Fruit fly (Drosophila melanogaster) whole organism, embryonic: Measurements from ENCODE around the gene CG6040.
A peak's percentile ranks its signal among the peaks of the same experiment; 100 is the strongest.

Source experiments
- ATbp ChIP-seq: fragments of 200-800 bp; sonication (Bioruptor generic); optimal IDR thresholded peaks from 2 replicates; lab custom pipeline; 2017; ENCODE audit warnings: missing biosample characterization, mild to moderate bottlenecking, missing genetic modification characterization, missing genetic modification reagents
- Blimp-1 ChIP-seq: fragments of 200-800 bp; sonication (Bioruptor generic); optimal IDR thresholded peaks from 3 replicates; lab custom pipeline; 2018; ENCODE audit warnings: missing biosample characterization, missing genetic modification characterization, mild to moderate bottlenecking, moderate library complexity, missing genetic modification reagents
- CG10462 ChIP-seq: fragments of 200-800 bp; sonication (Bioruptor generic); optimal IDR thresholded peaks from 2 replicates; lab custom pipeline; 2016; ENCODE audit warnings: missing biosample characterization, missing genetic modification characterization
- CG11696 ChIP-seq: fragments of 200-800 bp; sonication (Bioruptor generic); IDR thresholded peaks from 2 replicates; pipeline ENCODE4 v1.3.6; 2022; ENCODE audit warnings: missing biosample characterization, missing genetic modification characterization
- CG12071 ChIP-seq: fragments of 200-800 bp; sonication (Bioruptor generic); optimal IDR thresholded peaks from 3 replicates; lab custom pipeline; 2018; ENCODE audit warnings: missing biosample characterization, mild to moderate bottlenecking, missing genetic modification characterization
- CG14014 ChIP-seq: fragments of 200-800 bp; sonication (Bioruptor generic); IDR thresholded peaks from 2 replicates; pipeline ENCODE4 v1.3.6; 2022; ENCODE audit warnings: missing biosample characterization, missing genetic modification characterization
- CG14965 ChIP-seq: fragments of 200-800 bp; sonication (Bioruptor generic); optimal IDR thresholded peaks from 2 replicates; lab custom pipeline; 2016; ENCODE audit warnings: missing biosample characterization, missing genetic modification characterization, borderline replicate concordance
- CG17186 ChIP-seq: fragments of 200-800 bp; sonication (Bioruptor generic); optimal IDR thresholded peaks from 3 replicates; lab custom pipeline; 2017; ENCODE audit warnings: missing biosample characterization, missing genetic modification reagents, missing genetic modification characterization
- CG17328 ChIP-seq: fragments of 200-800 bp; sonication (Bioruptor generic); IDR thresholded peaks from 2 replicates; pipeline ENCODE4 v1.3.6; 2022; ENCODE audit warnings: missing biosample characterization, missing genetic modification characterization
- CG2199 ChIP-seq: fragments of 200-800 bp; sonication (Bioruptor generic); IDR thresholded peaks from 3 replicates; pipeline ENCODE4 v1.3.6; 2022; ENCODE audit warnings: missing biosample characterization, missing genetic modification characterization
- CG2678 ChIP-seq: fragments of 200-800 bp; sonication (Bioruptor generic); optimal IDR thresholded peaks from 3 replicates; lab custom pipeline; 2019; ENCODE audit warnings: missing biosample characterization, mild to moderate bottlenecking, missing genetic modification characterization, moderate library complexity
- CG3407 ChIP-seq: fragments of 200-800 bp; sonication (Bioruptor generic); optimal IDR thresholded peaks from 2 replicates; lab custom pipeline; 2018; ENCODE audit warnings: missing biosample characterization, mild to moderate bottlenecking, missing genetic modification characterization
- CG34376 ChIP-seq: fragments of 200-800 bp; sonication (Bioruptor generic); optimal IDR thresholded peaks from 2 replicates; lab custom pipeline; 2018; ENCODE audit warnings: missing biosample characterization, mild to moderate bottlenecking, missing genetic modification characterization
- CG3726 ChIP-seq: fragments of 200-800 bp; sonication (Bioruptor generic); IDR thresholded peaks from 3 replicates; pipeline ENCODE4, ENCODE4 v1.3.6; 2022; ENCODE audit warnings: missing biosample characterization, missing genetic modification characterization
- CG5953 ChIP-seq: fragments of 200-800 bp; sonication (Bioruptor generic); IDR thresholded peaks from 2 replicates; pipeline ENCODE4 v1.3.6; 2022; ENCODE audit warnings: missing biosample characterization, missing genetic modification characterization
- CG6272 ChIP-seq: fragments of 200-800 bp; sonication (Bioruptor generic); IDR thresholded peaks from 2 replicates; pipeline ENCODE4 v1.3.6; 2022; ENCODE audit warnings: missing biosample characterization, missing genetic modification characterization
- CG7963 ChIP-seq: fragments of 200-800 bp; sonication (Bioruptor generic); IDR thresholded peaks from 3 replicates; pipeline ENCODE4 v1.3.6; 2022; ENCODE audit warnings: missing biosample characterization, missing genetic modification characterization; ENCODE audit not compliant: partially characterized antibody
- Doc3 ChIP-seq: fragments of 200-800 bp; sonication (Bioruptor generic); IDR thresholded peaks from 3 replicates; pipeline ENCODE4 v1.3.6; 2022; ENCODE audit warnings: missing biosample characterization, missing genetic modification characterization; ENCODE audit not compliant: partially characterized antibody
- Elba2 ChIP-seq: fragments of 200-800 bp; sonication (Bioruptor generic); optimal IDR thresholded peaks from 3 replicates; lab custom pipeline; 2016; ENCODE audit warnings: missing biosample characterization, missing genetic modification characterization
- Ets65A ChIP-seq: fragments of 200-800 bp; sonication (Bioruptor generic); peaks from one replicate; lab custom pipeline; 2016; ENCODE audit warnings: missing biosample characterization, missing genetic modification characterization
- GATAe ChIP-seq: fragments of 200-800 bp; sonication (Bioruptor generic); conservative IDR thresholded peaks from 2 replicates; pipeline ENCODE4 v1.3.6; 2022; ENCODE audit warnings: missing biosample characterization, missing genetic modification characterization
- H15 ChIP-seq: fragments of 200-800 bp; sonication (Bioruptor generic); IDR thresholded peaks from 3 replicates; pipeline ENCODE4 v1.3.6; 2022; ENCODE audit warnings: missing biosample characterization, missing genetic modification characterization
- Med ChIP-seq: fragments of 200-800 bp; sonication (Bioruptor generic); peaks from one replicate; lab custom pipeline; 2016; ENCODE audit warnings: missing biosample characterization, missing genetic modification characterization, mild to moderate bottlenecking, inconsistent platforms, moderate library complexity
- Meics ChIP-seq: fragments of 200-800 bp; sonication (Bioruptor generic); optimal IDR thresholded peaks from 2 replicates; lab custom pipeline; 2017; ENCODE audit warnings: missing biosample characterization, mild to moderate bottlenecking, missing genetic modification characterization
- Neu2 ChIP-seq: fragments of 200-800 bp; sonication (Bioruptor generic); optimal IDR thresholded peaks from 3 replicates; lab custom pipeline; 2016; ENCODE audit warnings: missing biosample characterization, missing genetic modification characterization, borderline replicate concordance
- Pdp1 ChIP-seq, 2 experiments: fragments of 200-800 bp; sonication (Bioruptor generic); optimal IDR thresholded peaks; 3 replicates each; lab custom pipeline; 2016; ENCODE audit warnings: missing biosample characterization in 2 of 2, missing genetic modification characterization in 2 of 2, mild to moderate bottlenecking in 1 of 2, moderate library complexity in 1 of 2
- Stat92E ChIP-seq, 3 experiments: fragments of >200 bp in 2 of 3; fragments of 200-800 bp in 1 of 3; sonication (Bioruptor generic) in 1 of 3; optimal IDR thresholded peaks; 2 replicates each; lab custom pipeline; 2017 to 2019; ENCODE audit warnings: missing biosample characterization in 3 of 3, missing genetic modification characterization in 3 of 3, mild to moderate bottlenecking in 1 of 3, moderate library complexity in 1 of 3
- Vsx1 ChIP-seq: fragments of 200-800 bp; sonication (Bioruptor generic); optimal IDR thresholded peaks from 2 replicates; lab custom pipeline; 2017; ENCODE audit warnings: missing biosample characterization, mild to moderate bottlenecking, missing genetic modification characterization, missing genetic modification reagents
- al ChIP-seq: fragments of 200-800 bp; sonication (Bioruptor generic); IDR thresholded peaks from 2 replicates; pipeline ENCODE4 v1.3.6; 2022; ENCODE audit warnings: missing biosample characterization, missing genetic modification characterization
- bbx ChIP-seq: fragments of 200-800 bp; sonication (Bioruptor generic); IDR thresholded peaks from 2 replicates; pipeline ENCODE4 v1.3.6; 2022; ENCODE audit warnings: missing biosample characterization, missing genetic modification characterization; ENCODE audit not compliant: partially characterized antibody
- chinmo ChIP-seq: fragments of 200-800 bp; sonication (Bioruptor generic); IDR thresholded peaks from 4 replicates; pipeline ENCODE4 v1.3.6; 2022; ENCODE audit warnings: missing biosample characterization, missing genetic modification characterization; ENCODE audit not compliant: partially characterized antibody
- corto ChIP-seq: fragments of 200-800 bp; sonication (Bioruptor generic); optimal IDR thresholded peaks from 2 replicates; lab custom pipeline; 2016; ENCODE audit warnings: missing biosample characterization, mild to moderate bottlenecking, missing genetic modification characterization, moderate library complexity
- dan ChIP-seq: fragments of 200-800 bp; sonication (Bioruptor generic); IDR thresholded peaks from 2 replicates; pipeline ENCODE4 v1.3.6; 2022; ENCODE audit warnings: missing biosample characterization, missing genetic modification characterization
- exex ChIP-seq: fragments of 200-800 bp; sonication (Bioruptor generic); optimal IDR thresholded peaks from 4 replicates; lab custom pipeline; 2018; ENCODE audit warnings: missing biosample characterization, mild to moderate bottlenecking, missing genetic modification characterization, moderate library complexity
- eyg ChIP-seq: fragments of 200-800 bp; sonication (Bioruptor generic); optimal IDR thresholded peaks from 3 replicates; lab custom pipeline; 2016; ENCODE audit warnings: missing biosample characterization, missing genetic modification characterization
- grn ChIP-seq: fragments of 200-800 bp; sonication (Bioruptor generic); optimal IDR thresholded peaks from 3 replicates; lab custom pipeline; 2017; ENCODE audit warnings: missing biosample characterization, missing genetic modification characterization
- hkb ChIP-seq, 2 experiments: fragments of 200-800 bp in 1 of 2; fragments of >200 bp in 1 of 2; sonication (Bioruptor generic) in 1 of 2; IDR thresholded peaks in 1 of 2; optimal IDR thresholded peaks in 1 of 2; 2 replicates each; pipeline versions ENCODE4 v1.3.6 to Lab custom; 2017 to 2022; ENCODE audit warnings: missing biosample characterization in 1 of 2, missing genetic modification characterization in 1 of 2
- mirr ChIP-seq: fragments of 200-800 bp; sonication (Bioruptor generic); optimal IDR thresholded peaks from 3 replicates; lab custom pipeline; 2018; ENCODE audit warnings: missing biosample characterization, mild to moderate bottlenecking, missing genetic modification characterization
- nom ChIP-seq: fragments of 200-800 bp; sonication (Bioruptor generic); optimal IDR thresholded peaks from 2 replicates; lab custom pipeline; 2017; ENCODE audit warnings: missing biosample characterization, missing genetic modification characterization, mild to moderate bottlenecking, moderate library complexity, missing genetic modification reagents
- p53 ChIP-seq: fragments of 200-800 bp; sonication (Bioruptor generic); optimal IDR thresholded peaks from 2 replicates; lab custom pipeline; 2016; ENCODE audit warnings: missing biosample characterization, missing genetic modification characterization
- pb ChIP-seq: fragments of 200-800 bp; sonication (Bioruptor generic); optimal IDR thresholded peaks from 3 replicates; lab custom pipeline; 2016; ENCODE audit warnings: missing biosample characterization, missing genetic modification characterization
- sd ChIP-seq: fragments of 200-800 bp; sonication (Bioruptor generic); optimal IDR thresholded peaks from 3 replicates; lab custom pipeline; 2018; ENCODE audit warnings: missing biosample characterization, mild to moderate bottlenecking, missing genetic modification characterization, moderate library complexity
- sens ChIP-seq: fragments of 200-800 bp; sonication (Bioruptor generic); peaks from one replicate; lab custom pipeline; 2016; ENCODE audit warnings: missing biosample characterization, missing genetic modification characterization
- sug ChIP-seq: fragments of 200-800 bp; optimal IDR thresholded peaks from 2 replicates; lab custom pipeline; 2019; ENCODE audit warnings: missing biosample characterization, mild to moderate bottlenecking, missing genetic modification characterization, moderate library complexity
- usp ChIP-seq: fragments of >200 bp; optimal IDR thresholded peaks from 2 replicates; lab custom pipeline; 2017; ENCODE audit warnings: missing biosample characterization, missing genetic modification characterization
- vvl ChIP-seq: fragments of 200-800 bp; sonication (Bioruptor generic); IDR thresholded peaks from 2 replicates; pipeline ENCODE4 v1.3.6; 2022; ENCODE audit warnings: missing biosample characterization, missing genetic modification characterization

CG6040 gene

DNA sequence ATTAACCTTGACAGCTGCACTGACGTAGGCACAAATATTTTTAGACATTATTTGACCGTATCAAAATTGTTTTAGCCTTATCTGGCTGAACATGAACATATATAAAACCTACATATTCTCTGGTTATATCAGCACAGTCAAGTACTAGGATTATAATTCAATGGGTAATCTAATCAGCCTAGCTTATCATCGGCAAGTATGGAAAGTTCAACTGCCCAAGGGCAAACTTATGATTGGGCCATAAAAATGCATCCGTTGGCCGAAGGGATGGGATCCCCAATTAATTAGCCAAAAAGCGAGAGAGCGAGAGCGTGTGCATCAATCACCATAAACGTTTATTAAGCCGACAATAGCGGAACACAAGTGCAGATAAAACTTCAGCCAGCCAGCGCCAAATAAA, 31.3 kb upstream of the CG6040 start:
- no peak for TF ChIP-seq Meics (GFP tag; lab: Kevin White, UChicago)
- TF ChIP-seq grn (GFP tag; lab: Kevin White, UChicago), result peak; percentile 21
- peak; percentile 33 for TF ChIP-seq corto (GFP tag; lab: Kevin White, UChicago)
- peak; percentile 43 for TF ChIP-seq sd (tag; lab: Kevin White, UChicago)
- peak; percentile 30 for TF ChIP-seq Med (GFP tag; lab: Kevin White, UChicago)
- no peak for TF ChIP-seq H15 (GFP tag; lab: Robert Waterston, UW)
- peak; percentile 85 for TF ChIP-seq exex (tag; lab: Kevin White, UChicago)
- TF ChIP-seq mirr (GFP tag; lab: Kevin White, UChicago), result peak; percentile 80
- TF ChIP-seq sug (tag; lab: Kevin White, UChicago), result peak; percentile 66
- TF ChIP-seq CG34376 (GFP tag; lab: Kevin White, UChicago), result peak; percentile 9
- TF ChIP-seq GATAe (GFP tag; lab: Robert Waterston, UW), result peak; percentile 69; the same call in 1 of the 2 replicates
- no peak for TF ChIP-seq pb
- 0 out of 4 replicates have a peak, but pooled peaks have one; percentile 26 for TF ChIP-seq chinmo (GFP tag; lab: Robert Waterston, UW)
- TF ChIP-seq Pdp1 (GFP tag; optimal IDR thresholded peaks at IDR 0.05; lab: Kevin White, UChicago), result peak in 1 of 2 experiments; percentile 32

- TF ChIP-seq CG3407 (no peak), CG2199 (peak; percentile 68; the same call in 1 of the 3 replicates), Med (GFP tag; lab: Kevin White, UChicago) (peak; percentile 43), nom (peak; percentile 10), Ets65A (GFP tag; lab: Kevin White, UChicago) (peak; percentile 94), vvl (GFP tag; lab: Robert Waterston, UW) (peak; percentile 36; the same call in 1 of the 2 replicates), dan (no peak)
These were observed 29.7 kb upstream of the CG6040 start for dm6 chr3R:19066965-19067614.

dm6 chr3R:19067876-19068406, 28.8 kb upstream of the CG6040 start:
- no peak for TF ChIP-seq p53 (GFP tag; lab: Kevin White, UChicago)
- TF ChIP-seq eyg (GFP tag; lab: Kevin White, UChicago), result no peak
- TF ChIP-seq hkb (optimal IDR thresholded peaks at IDR 0.05; lab: Kevin White, UChicago), result no peak
- peak; percentile 26; the same call in 1 of the 2 replicates for TF ChIP-seq hkb (GFP tag; IDR thresholded peaks at IDR 0.05; lab: Robert Waterston, UW)
- 0 out of 2 replicates have a peak, but pooled peaks have one; percentile 43 for TF ChIP-seq CG11696 (GFP tag; lab: Robert Waterston, UW)
- no peak for TF ChIP-seq CG10462 (GFP tag; lab: Kevin White, UChicago)
- TF ChIP-seq CG6272 (GFP tag; lab: Robert Waterston, UW), result no peak
- TF ChIP-seq Blimp-1 (GFP tag; lab: Kevin White, UChicago), result no peak
- TF ChIP-seq CG7963 (GFP tag; lab: Robert Waterston, UW), result no peak
- peak; percentile 12 for TF ChIP-seq CG2678 (tag; lab: Kevin White, UChicago)
- TF ChIP-seq Elba2 (GFP tag; lab: Kevin White, UChicago), result no peak
- no peak for TF ChIP-seq CG14965
- TF ChIP-seq Vsx1 (GFP tag; lab: Kevin White, UChicago), result peak; percentile 34
- TF ChIP-seq Neu2 (GFP tag; lab: Kevin White, UChicago), result no peak
- TF ChIP-seq al, result no peak
- TF ChIP-seq CG5953, result no peak
- TF ChIP-seq sens (GFP tag; lab: Kevin White, UChicago), result peak; percentile 81
- TF ChIP-seq CG3726 (GFP tag; lab: Robert Waterston, UW), result no peak
- TF ChIP-seq Stat92E (GFP tag; optimal IDR thresholded peaks at IDR 0.05; lab: Kevin White, UChicago), result no peak
- TF ChIP-seq usp (GFP tag; lab: Kevin White, UChicago), result no peak
- TF ChIP-seq CG14014 (GFP tag; lab: Robert Waterston, UW), result no peak
- peak; percentile 10 for TF ChIP-seq CG12071 (GFP tag; lab: Kevin White, UChicago)
- TF ChIP-seq CG17186 (GFP tag; lab: Kevin White, UChicago), result no peak
- no peak for TF ChIP-seq Doc3
- TF ChIP-seq CG17328 (GFP tag; lab: Robert Waterston, UW), result 0 out of 2 replicates have a peak, but pooled peaks have one; percentile 9
- no peak for TF ChIP-seq bbx (GFP tag; lab: Robert Waterston, UW)
- peak; percentile 47 for TF ChIP-seq ATbp
